Fruit fly (Drosophila melanogaster): Measurements from ENCODE around the gene CG31643.
A peak's percentile ranks its signal among the peaks of the same experiment; 100 is the strongest.

CG31643 gene

DNA sequence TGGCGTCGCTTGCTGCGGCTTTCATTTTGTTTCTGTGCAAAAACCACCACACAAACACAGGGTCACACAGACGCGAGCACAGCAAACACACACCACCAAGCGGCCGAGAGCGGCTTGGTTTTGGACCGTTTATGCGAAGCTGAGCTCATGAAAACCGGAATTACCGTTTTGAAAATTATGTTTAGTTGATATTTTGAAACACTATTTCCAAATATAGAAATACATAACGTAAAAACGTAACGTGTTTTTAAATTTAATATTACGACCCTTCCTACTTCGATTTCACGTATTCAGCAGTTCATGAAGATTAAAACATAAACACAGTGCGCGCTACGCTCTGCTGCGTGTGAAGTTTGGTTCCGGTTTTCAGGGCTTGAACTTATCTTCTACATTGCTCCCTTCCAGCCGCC, 13.3 kb downstream of the CG31643 start (continued):
- TF ChIP-seq Nf-YB (GFP tag; optimal IDR thresholded peaks at IDR 0.05) (peak; percentile 85), sd (tag; optimal IDR thresholded peaks at IDR 0.05) (no peak), CG1603 (tag; optimal IDR thresholded peaks at IDR 0.05) (peak; percentile 97), CG18599 (GFP tag; optimal IDR thresholded peaks at IDR 0.05) (peak; percentile 99), dpn (GFP tag; optimal IDR thresholded peaks at IDR 0.05) (peak; percentile 94), bab2 (GFP tag; optimal IDR thresholded peaks at IDR 0.05) (peak; percentile 94), danr (GFP tag; IDR thresholded peaks at IDR 0.05) (peak; percentile 37; the same call in 1 of the 2 replicates), CG33557 (GFP tag; optimal IDR thresholded peaks at IDR 0.05) (peak; percentile 95), Antp (GFP tag; optimal IDR thresholded peaks at IDR 0.05) (peak; percentile 89), D (optimal IDR thresholded peaks at IDR 0.05) (no peak), D (GFP tag; optimal IDR thresholded peaks at IDR 0.05) (peak; percentile 93), CG4707 (GFP tag; optimal IDR thresholded peaks at IDR 0.05) (peak; percentile 89), CG2678 (tag; optimal IDR thresholded peaks at IDR 0.05) (peak; percentile 98), CG6813 (GFP tag; optimal IDR thresholded peaks at IDR 0.05) (peak; percentile 98), zen2 (GFP tag; IDR thresholded peaks at IDR 0.05; ENCODE audit: partially characterized antibody) (no peak), abd-A (tag; optimal IDR thresholded peaks at IDR 0.05) (no peak), H2.0 (GFP tag; IDR thresholded peaks at IDR 0.05) (peak; percentile 90), CG18619 (GFP tag; optimal IDR thresholded peaks at IDR 0.05) (peak; percentile 95), Gsc (GFP tag; IDR thresholded peaks at IDR 0.05) (no peak; the same call in 1 of the 2 replicates), sim (GFP tag; IDR thresholded peaks at IDR 0.05) (peak; percentile 91), CG3281 (GFP tag; optimal IDR thresholded peaks at IDR 0.05) (peak; percentile 97), CG16779 (GFP tag; IDR thresholded peaks at IDR 0.05) (peak; percentile 69; the same call in 1 of the 2 replicates), usp (GFP tag; optimal IDR thresholded peaks at IDR 0.05) (no peak), fd64A (GFP tag; optimal IDR thresholded peaks at IDR 0.05) (peak; percentile 96), ATbp (GFP tag; optimal IDR thresholded peaks at IDR 0.05) (peak; percentile 95), Mrtf (GFP tag; IDR thresholded peaks at IDR 0.05) (peak; percentile 94), Hr51 (GFP tag; optimal IDR thresholded peaks at IDR 0.05) (peak; percentile 90 to 98), corto (GFP tag; optimal IDR thresholded peaks at IDR 0.05) (peak; percentile 92), gt (GFP tag; IDR thresholded peaks at IDR 0.05) (peak; percentile 66; the same call in 1 of the 2 replicates), CG12219 (GFP tag; optimal IDR thresholded peaks at IDR 0.05) (peak; percentile 99), dmrt99B (tag; optimal IDR thresholded peaks at IDR 0.05) (peak; percentile 97), ato (GFP tag; IDR thresholded peaks at IDR 0.05; ENCODE audit: partially characterized antibody) (no peak), Ada2b (GFP tag; IDR thresholded peaks at IDR 0.05) (peak; percentile 96), CG13287 (GFP tag; IDR thresholded peaks at IDR 0.05; ENCODE audit: partially characterized antibody) (no peak), sob (GFP tag; IDR thresholded peaks at IDR 0.05) (peak; percentile 96), CG10431 (GFP tag; optimal IDR thresholded peaks at IDR 0.05) (peak; percentile 92), CG5245 (GFP tag; optimal IDR thresholded peaks at IDR 0.05) (peak; percentile 90), CG15073 (GFP tag; optimal IDR thresholded peaks at IDR 0.05) (peak; percentile 47), Myb (GFP tag; optimal IDR thresholded peaks at IDR 0.05) (peak; percentile 78), Ets97D (GFP tag; optimal IDR thresholded peaks at IDR 0.05) (peak; percentile 85), CG31441 (GFP tag; IDR thresholded peaks at IDR 0.05) (peak; percentile 96), sqz (GFP tag; optimal IDR thresholded peaks at IDR 0.05) (no peak), crol (GFP tag; IDR thresholded peaks at IDR 0.05) (peak; percentile 66), CG6683 (GFP tag; optimal IDR thresholded peaks at IDR 0.05) (peak; percentile 95), H15 (GFP tag; IDR thresholded peaks at IDR 0.05) (peak; percentile 81), ERR (GFP tag; optimal IDR thresholded peaks at IDR 0.05) (peak; percentile 95), CG17802 (tag; optimal IDR thresholded peaks at IDR 0.05) (peak; percentile 65), CG15601 (tag; optimal IDR thresholded peaks at IDR 0.05) (peak; percentile 94), ssp (GFP tag; IDR thresholded peaks at IDR 0.05) (peak; percentile 78), tll (GFP tag; optimal IDR thresholded peaks at IDR 0.05) (peak in 1 of 2 experiments; percentile 27)

Measured in whole organism, embryonic.